Fruit fly (Drosophila melanogaster) whole organism, embryonic: ENCODE results near the gene CG11342.

Experiments
- C15 ChIP-seq: fragments of 200-800 bp; sonication (Bioruptor generic); IDR thresholded peaks from 3 replicates; pipeline ENCODE4 v1.3.6; 2022; ENCODE audit warnings: missing biosample characterization, missing genetic modification characterization
- CG10267 ChIP-seq: fragments of 200-800 bp; sonication (Bioruptor generic); optimal IDR thresholded peaks from 2 replicates; lab custom pipeline; 2018; ENCODE audit warnings: missing biosample characterization, mild to moderate bottlenecking, missing genetic modification characterization, moderate library complexity
- CG12236 ChIP-seq: fragments of 200-800 bp; sonication (Bioruptor generic); optimal IDR thresholded peaks from 2 replicates; lab custom pipeline; 2016; ENCODE audit warnings: missing biosample characterization, missing genetic modification characterization
- CG12769 ChIP-seq: fragments of 200-800 bp; sonication (Bioruptor generic); optimal IDR thresholded peaks from 2 replicates; lab custom pipeline; 2019; ENCODE audit warnings: missing biosample characterization, mild to moderate bottlenecking, missing genetic modification characterization, moderate library complexity
- CG14667 ChIP-seq: fragments of 200-800 bp; sonication (Bioruptor generic); IDR thresholded peaks from 2 replicates; pipeline ENCODE4 v1.3.6; 2022; ENCODE audit warnings: missing biosample characterization, missing genetic modification characterization
- CG14965 ChIP-seq: fragments of 200-800 bp; sonication (Bioruptor generic); optimal IDR thresholded peaks from 2 replicates; lab custom pipeline; 2016; ENCODE audit warnings: missing biosample characterization, missing genetic modification characterization, borderline replicate concordance
- CG15011 ChIP-seq: fragments of 200-800 bp; sonication (Bioruptor generic); optimal IDR thresholded peaks from 3 replicates; lab custom pipeline; 2018; ENCODE audit warnings: missing biosample characterization, mild to moderate bottlenecking, missing genetic modification characterization
- CG17829 ChIP-seq: fragments of 200-800 bp; optimal IDR thresholded peaks from 2 replicates; lab custom pipeline; 2019; ENCODE audit warnings: missing biosample characterization, mild to moderate bottlenecking, missing genetic modification characterization, moderate library complexity
- CG1832 ChIP-seq: fragments of 200-800 bp; sonication (Bioruptor generic); optimal IDR thresholded peaks from 2 replicates; lab custom pipeline; 2017; ENCODE audit warnings: missing biosample characterization, mild to moderate bottlenecking, missing genetic modification characterization, inconsistent platforms
- CG18476 ChIP-seq: fragments of 200-800 bp; sonication (Bioruptor generic); optimal IDR thresholded peaks from 2 replicates; lab custom pipeline; 2016; ENCODE audit warnings: missing biosample characterization, mild to moderate bottlenecking, missing genetic modification characterization
- CG30403 ChIP-seq: fragments of 200-800 bp; sonication (Bioruptor generic); optimal IDR thresholded peaks from 3 replicates; lab custom pipeline; 2016; ENCODE audit warnings: missing biosample characterization, missing genetic modification characterization
- CG30431 ChIP-seq: fragments of 200-800 bp; sonication (Bioruptor generic); optimal IDR thresholded peaks from 2 replicates; lab custom pipeline; 2017; ENCODE audit warnings: missing biosample characterization, missing genetic modification characterization
- CG31224 ChIP-seq: fragments of 200-800 bp; sonication (Bioruptor generic); IDR thresholded peaks from 2 replicates; pipeline ENCODE4 v1.3.6; 2022; ENCODE audit warnings: missing biosample characterization, missing genetic modification characterization
- CG32772 ChIP-seq: fragments of 200-800 bp; sonication (Bioruptor generic); IDR thresholded peaks from 2 replicates; pipeline ENCODE4 v1.3.6; 2022; ENCODE audit warnings: missing biosample characterization, missing genetic modification characterization
- CG33557 ChIP-seq: fragments of 200-800 bp; sonication (Bioruptor generic); optimal IDR thresholded peaks from 2 replicates; lab custom pipeline; 2019; ENCODE audit warnings: missing biosample characterization, mild to moderate bottlenecking, missing genetic modification characterization, moderate library complexity
- CG34376 ChIP-seq: fragments of 200-800 bp; sonication (Bioruptor generic); optimal IDR thresholded peaks from 2 replicates; lab custom pipeline; 2018; ENCODE audit warnings: missing biosample characterization, mild to moderate bottlenecking, missing genetic modification characterization
- CG3726 ChIP-seq: fragments of 200-800 bp; sonication (Bioruptor generic); IDR thresholded peaks from 3 replicates; pipeline ENCODE4, ENCODE4 v1.3.6; 2022; ENCODE audit warnings: missing biosample characterization, missing genetic modification characterization
- CG3847 ChIP-seq: fragments of 200-800 bp; sonication (Bioruptor generic); IDR thresholded peaks from 2 replicates; pipeline ENCODE4 v1.3.6; 2022; ENCODE audit warnings: missing biosample characterization, missing genetic modification characterization
- CG6791 ChIP-seq: fragments of 200-800 bp; sonication (Bioruptor generic); IDR thresholded peaks from 3 replicates; pipeline ENCODE4 v1.3.6; 2022; ENCODE audit warnings: missing biosample characterization, missing genetic modification characterization; ENCODE audit not compliant: partially characterized antibody
- CG7372 ChIP-seq: fragments of 200-800 bp; sonication (Bioruptor generic); IDR thresholded peaks from 2 replicates; pipeline ENCODE4 v1.3.6; 2022; ENCODE audit warnings: missing biosample characterization, missing genetic modification characterization
- CG9727 ChIP-seq: fragments of 200-800 bp; sonication (Bioruptor generic); optimal IDR thresholded peaks from 3 replicates; lab custom pipeline; 2017; ENCODE audit warnings: missing biosample characterization, mild to moderate bottlenecking, missing genetic modification characterization
- CTCF ChIP-seq: fragments of 200-800 bp; sonication (Bioruptor generic); optimal IDR thresholded peaks from 2 replicates; lab custom pipeline; 2017; ENCODE audit warnings: missing biosample characterization, mild to moderate bottlenecking, missing genetic modification characterization, moderate library complexity
- CrebB ChIP-seq: fragments of 200-800 bp; sonication (Bioruptor generic); optimal IDR thresholded peaks from 3 replicates; lab custom pipeline; 2018; ENCODE audit warnings: missing biosample characterization, mild to moderate bottlenecking, missing genetic modification characterization
- D ChIP-seq, 2 experiments: fragments of 200-800 bp in 1 of 2; fragments of >200 bp in 1 of 2; sonication (Bioruptor generic) in 1 of 2; optimal IDR thresholded peaks; 2 replicates in 1 of 2; 3 replicates in 1 of 2; lab custom pipeline; 2017; ENCODE audit warnings: mild to moderate bottlenecking in 1 of 2, missing biosample characterization in 1 of 2, missing genetic modification characterization in 1 of 2, missing genetic modification reagents in 1 of 2
- Dbx ChIP-seq: fragments of 200-800 bp; sonication (Bioruptor generic); IDR thresholded peaks from 3 replicates; pipeline ENCODE4 v1.3.6; 2022; ENCODE audit warnings: missing biosample characterization, missing genetic modification characterization
- E2f2 ChIP-seq: fragments of 200-800 bp; sonication (Bioruptor generic); IDR thresholded peaks from 2 replicates; pipeline ENCODE4 v1.3.6; 2022; ENCODE audit warnings: missing biosample characterization, missing genetic modification characterization
- Ets65A ChIP-seq: fragments of 200-800 bp; sonication (Bioruptor generic); peaks from one replicate; lab custom pipeline; 2016; ENCODE audit warnings: missing biosample characterization, missing genetic modification characterization
- H15 ChIP-seq: fragments of 200-800 bp; sonication (Bioruptor generic); IDR thresholded peaks from 3 replicates; pipeline ENCODE4 v1.3.6; 2022; ENCODE audit warnings: missing biosample characterization, missing genetic modification characterization
- HHEX ChIP-seq: fragments of 200-800 bp; sonication (Bioruptor generic); optimal IDR thresholded peaks from 3 replicates; lab custom pipeline; 2017; ENCODE audit warnings: missing biosample characterization, mild to moderate bottlenecking, missing genetic modification characterization, missing genetic modification reagents
- Hand ChIP-seq: fragments of 200-800 bp; sonication (Bioruptor generic); optimal IDR thresholded peaks from 2 replicates; lab custom pipeline; 2017; ENCODE audit warnings: mild to moderate bottlenecking, missing biosample characterization, missing genetic modification reagents, missing genetic modification characterization
- Nf-YA ChIP-seq: fragments of 200-800 bp; sonication (Bioruptor generic); IDR thresholded peaks from 2 replicates; pipeline ENCODE4 v1.3.6; 2022; ENCODE audit warnings: missing biosample characterization, missing genetic modification characterization
- Rfx ChIP-seq: fragments of 200-800 bp; sonication (Bioruptor generic); IDR thresholded peaks from 2 replicates; pipeline ENCODE4 v1.3.6; 2022; ENCODE audit warnings: missing biosample characterization, missing genetic modification characterization
- Sox100B ChIP-seq: fragments of 200-800 bp; sonication (Bioruptor generic); optimal IDR thresholded peaks from 3 replicates; lab custom pipeline; 2018; ENCODE audit warnings: missing biosample characterization, mild to moderate bottlenecking, missing genetic modification characterization
- Sry-β ChIP-seq: fragments of 200-800 bp; sonication (Bioruptor generic); optimal IDR thresholded peaks from 2 replicates; lab custom pipeline; 2018; ENCODE audit warnings: missing biosample characterization, mild to moderate bottlenecking, missing genetic modification characterization, moderate library complexity
- btn ChIP-seq: fragments of 200-800 bp; sonication (Bioruptor generic); optimal IDR thresholded peaks from 2 replicates; lab custom pipeline; 2016; ENCODE audit warnings: missing biosample characterization, missing genetic modification characterization
- chm ChIP-seq: fragments of 200-800 bp; sonication (Bioruptor generic); IDR thresholded peaks from 2 replicates; pipeline ENCODE4 v1.3.6; 2022; ENCODE audit warnings: missing biosample characterization, missing genetic modification characterization
- crp ChIP-seq, 2 experiments: fragments of 200-800 bp; sonication (Bioruptor generic); optimal IDR thresholded peaks; 2 replicates in 1 of 2; 3 replicates in 1 of 2; lab custom pipeline; 2017; ENCODE audit warnings: missing biosample characterization in 2 of 2, missing genetic modification characterization in 2 of 2, mild to moderate bottlenecking in 1 of 2, moderate library complexity in 1 of 2
- esg ChIP-seq: fragments of 200-800 bp; sonication (Bioruptor generic); conservative IDR thresholded peaks from 2 replicates; pipeline ENCODE4 v1.3.6; 2022; ENCODE audit warnings: missing biosample characterization, missing genetic modification characterization
- her ChIP-seq: fragments of 200-800 bp; sonication (Bioruptor generic); optimal IDR thresholded peaks from 2 replicates; lab custom pipeline; 2016; ENCODE audit warnings: missing biosample characterization, missing genetic modification characterization
- lov ChIP-seq, 2 experiments: fragments of 200-800 bp in 1 of 2; fragments of >200 bp in 1 of 2; sonication (Bioruptor generic) in 1 of 2; IDR thresholded peaks in 1 of 2; optimal IDR thresholded peaks in 1 of 2; 2 replicates in 1 of 2; 3 replicates in 1 of 2; pipeline versions ENCODE4 v1.3.6 to Lab custom; 2017 to 2022; ENCODE audit warnings: missing biosample characterization in 1 of 2, missing genetic modification characterization in 1 of 2
- onecut ChIP-seq: fragments of 200-800 bp; sonication (Bioruptor generic); IDR thresholded peaks from 2 replicates; pipeline ENCODE4 v1.3.6; 2022; ENCODE audit warnings: missing biosample characterization, missing genetic modification characterization
- pita ChIP-seq: fragments of 200-800 bp; sonication (Bioruptor generic); optimal IDR thresholded peaks from 2 replicates; lab custom pipeline; 2017; ENCODE audit warnings: missing biosample characterization, mild to moderate bottlenecking, missing genetic modification characterization
- psq ChIP-seq: fragments of 200-800 bp; sonication (Bioruptor generic); optimal IDR thresholded peaks from 2 replicates; lab custom pipeline; 2017; ENCODE audit warnings: missing biosample characterization, missing genetic modification characterization
- repo ChIP-seq: fragments of 200-800 bp; sonication (Bioruptor generic); optimal IDR thresholded peaks from 2 replicates; lab custom pipeline; 2016; ENCODE audit warnings: missing biosample characterization, missing genetic modification characterization
- salm ChIP-seq: fragments of 200-800 bp; sonication (Bioruptor generic); optimal IDR thresholded peaks from 2 replicates; lab custom pipeline; 2018; ENCODE audit warnings: missing biosample characterization, mild to moderate bottlenecking, missing genetic modification characterization
- slp2 ChIP-seq: fragments of 200-800 bp; sonication (Bioruptor generic); optimal IDR thresholded peaks from 2 replicates; lab custom pipeline; 2016; ENCODE audit warnings: missing biosample characterization, missing genetic modification characterization
- sr ChIP-seq: fragments of 200-800 bp; sonication (Bioruptor generic); IDR thresholded peaks from 3 replicates; pipeline ENCODE4 v1.3.6; 2022; ENCODE audit warnings: missing biosample characterization, missing genetic modification characterization
- stc ChIP-seq: fragments of 200-800 bp; sonication (Bioruptor generic); IDR thresholded peaks from 2 replicates; pipeline ENCODE4 v1.3.6; 2022; ENCODE audit warnings: missing biosample characterization, missing genetic modification characterization
- unpg ChIP-seq: fragments of 200-800 bp; sonication (Bioruptor generic); optimal IDR thresholded peaks from 3 replicates; lab custom pipeline; 2018; ENCODE audit warnings: missing biosample characterization, mild to moderate bottlenecking, missing genetic modification characterization, moderate library complexity
- zf30C ChIP-seq: fragments of 200-800 bp; sonication (Bioruptor generic); optimal IDR thresholded peaks from 3 replicates; lab custom pipeline; 2018; ENCODE audit warnings: missing biosample characterization, mild to moderate bottlenecking, missing genetic modification characterization

The CG11342 gene

dm6 chr3L:4403180-4403769 is 36.0 kb upstream of the CG11342 start, which contains the start of gene Syx17 (continued):
- TF ChIP-seq Rfx (GFP tag; lab: Robert Waterston, UW) (peak; percentile 85), slp2 (peak; percentile 39), CG12769 (tag; lab: Kevin White, UChicago) (peak; percentile 78), chm (GFP tag; lab: Robert Waterston, UW) (peak; percentile 63; the same call in 1 of the 2 replicates), CG3847 (peak; percentile 47), CG14667 (GFP tag; lab: Robert Waterston, UW) (no peak), Nf-YA (GFP tag; lab: Robert Waterston, UW) (no peak), unpg (GFP tag; lab: Kevin White, UChicago) (peak; percentile 52), zf30C (GFP tag; lab: Kevin White, UChicago) (peak; percentile 30), stc (GFP tag; lab: Robert Waterston, UW) (no peak), sr (GFP tag; lab: Robert Waterston, UW) (no peak), Sry-β (GFP tag; lab: Kevin White, UChicago) (peak; percentile 35), onecut (GFP tag; lab: Robert Waterston, UW) (peak; percentile 75), CG18476 (GFP tag; lab: Kevin White, UChicago) (peak; percentile 39), CG17829 (tag; lab: Kevin White, UChicago) (peak; percentile 71), CG15011 (GFP tag; lab: Kevin White, UChicago) (no peak), HHEX (GFP tag; lab: Kevin White, UChicago) (peak; percentile 2), lov (optimal IDR thresholded peaks at IDR 0.05; lab: Kevin White, UChicago) (no peak), lov (GFP tag; IDR thresholded peaks at IDR 0.05; lab: Robert Waterston, UW) (no peak), CTCF (GFP tag; lab: Kevin White, UChicago) (peak; percentile 49), CG7372 (no peak), E2f2 (GFP tag; lab: Robert Waterston, UW) (peak; percentile 55), CG12236 (peak; percentile 11), Dbx (GFP tag; lab: Robert Waterston, UW) (peak; percentile 83; the same call in 2 of the 3 replicates), CG33557 (no peak), CG9727 (peak; percentile 43), Sox100B (GFP tag; lab: Kevin White, UChicago) (peak; percentile 34), Ets65A (GFP tag; lab: Kevin White, UChicago) (peak; percentile 96), CG10267 (peak; percentile 67), btn (GFP tag; lab: Kevin White, UChicago) (no peak), her (GFP tag; lab: Kevin White, UChicago) (peak; percentile 59), D (optimal IDR thresholded peaks at IDR 0.05; lab: Kevin White, UChicago) (no peak), D (GFP tag; optimal IDR thresholded peaks at IDR 0.05; lab: Kevin White, UChicago) (peak; percentile 36), repo (GFP tag; lab: Kevin White, UChicago) (peak; percentile 53), H15 (no peak), Hand (GFP tag; lab: Kevin White, UChicago) (no peak), CrebB (peak; percentile 60), esg (no peak), CG30431 (GFP tag; lab: Kevin White, UChicago) (no peak), CG31224 (GFP tag; lab: Robert Waterston, UW) (peak; percentile 25; the same call in 1 of the 2 replicates), CG30403 (GFP tag; lab: Kevin White, UChicago) (peak; percentile 66), salm (tag; lab: Kevin White, UChicago) (no peak), pita (GFP tag; lab: Kevin White, UChicago) (peak; percentile 61), CG34376 (peak; percentile 60), CG14965 (GFP tag; lab: Kevin White, UChicago) (no peak), CG1832 (GFP tag; lab: Kevin White, UChicago) (no peak), CG6791 (peak; percentile 94), crp (GFP tag; optimal IDR thresholded peaks at IDR 0.05; lab: Kevin White, UChicago) (peak in 1 of 2 experiments; percentile 18), CG32772 (no peak), CG3726 (GFP tag; lab: Robert Waterston, UW) (no peak), psq (GFP tag; lab: Kevin White, UChicago) (no peak), C15 (GFP tag; lab: Robert Waterston, UW) (no peak)
